Fruit fly (Drosophila melanogaster) whole organism, wandering third instar larva: ENCODE results near the gene Mst36Fa.
A peak's percentile ranks its signal among the peaks of the same experiment; 100 is the strongest.

Experiments used
- Abd-B ChIP-seq: fragments of >200 bp; optimal IDR thresholded peaks from 2 replicates; lab custom pipeline; 2017; ENCODE audit warnings: missing biosample characterization, missing genetic modification characterization
- CG32264 ChIP-seq: fragments of 200-800 bp; sonication (Bioruptor generic); optimal IDR thresholded peaks from 2 replicates; lab custom pipeline; 2016; ENCODE audit warnings: missing biosample characterization, missing genetic modification characterization
- CG9705 ChIP-seq: fragments of 200-800 bp; sonication (Bioruptor generic); optimal IDR thresholded peaks from 2 replicates; lab custom pipeline; 2018; ENCODE audit warnings: missing biosample characterization, mild to moderate bottlenecking, missing genetic modification characterization
- CrebA ChIP-seq: fragments of 200-800 bp; sonication (Bioruptor generic); optimal IDR thresholded peaks from 2 replicates; lab custom pipeline; 2016; ENCODE audit warnings: missing biosample characterization, mild to moderate bottlenecking, missing genetic modification characterization, borderline replicate concordance
- Dfd ChIP-seq: fragments of >200 bp; optimal IDR thresholded peaks from 2 replicates; lab custom pipeline; 2017; ENCODE audit warnings: missing biosample characterization, missing genetic modification characterization
- Dif ChIP-seq: fragments of 200-275, 200-300 bp; sonication (Bioruptor generic); optimal IDR thresholded peaks from 2 replicates; lab custom pipeline; 2018; ENCODE audit warnings: missing biosample characterization, missing genetic modification characterization; ENCODE audit not compliant: partially characterized antibody
- GATAd ChIP-seq: sonication (Bioruptor generic); optimal IDR thresholded peaks from 2 replicates; lab custom pipeline; 2016; ENCODE audit warnings: missing biosample characterization, missing genetic modification characterization
- HLH106 ChIP-seq: fragments of 200-800 bp; optimal IDR thresholded peaks from 3 replicates; lab custom pipeline; 2019; ENCODE audit warnings: missing biosample characterization, mild to moderate bottlenecking, missing genetic modification characterization, moderate library complexity
- Hnf4 ChIP-seq: fragments of 200-800 bp; sonication (Bioruptor generic); optimal IDR thresholded peaks from 2 replicates; lab custom pipeline; 2016; ENCODE audit warnings: missing biosample characterization, mild to moderate bottlenecking, missing genetic modification characterization
- Hr78 ChIP-seq: fragments of >200 bp; optimal IDR thresholded peaks from 2 replicates; lab custom pipeline; 2017; ENCODE audit warnings: missing biosample characterization, missing genetic modification characterization
- Hr83 ChIP-seq: fragments of 200-300 bp; sonication (Bioruptor generic); optimal IDR thresholded peaks from 2 replicates; lab custom pipeline; 2016; ENCODE audit warnings: missing biosample characterization, mild to moderate bottlenecking, missing genetic modification characterization, moderate library complexity; ENCODE audit not compliant: poor library complexity, severe bottlenecking
- Jra ChIP-seq: sonication (Bioruptor generic); optimal IDR thresholded peaks from 2 replicates; lab custom pipeline; 2016; ENCODE audit warnings: missing biosample characterization, missing genetic modification characterization
- Mio ChIP-seq: sonication (Bioruptor generic); optimal IDR thresholded peaks from 2 replicates; lab custom pipeline; 2016; ENCODE audit warnings: missing biosample characterization, missing genetic modification characterization
- Myc ChIP-seq: fragments of >200 bp; optimal IDR thresholded peaks from 2 replicates; lab custom pipeline; 2017
- N ChIP-seq: fragments of >200 bp; optimal IDR thresholded peaks from 2 replicates; lab custom pipeline; 2018; ENCODE audit warnings: missing biosample characterization, missing external identifiers, missing genetic modification characterization
- OdsH ChIP-seq: fragments of 200-800 bp; sonication (Bioruptor generic); optimal IDR thresholded peaks from 2 replicates; lab custom pipeline; 2016; ENCODE audit warnings: missing biosample characterization, mild to moderate bottlenecking, missing genetic modification characterization
- Rel ChIP-seq, 2 experiments: fragments of 200-800 bp; sonication (Bioruptor generic) in 1 of 2; optimal IDR thresholded peaks; 2 replicates in 1 of 2; 3 replicates in 1 of 2; lab custom pipeline; 2016 to 2019; ENCODE audit warnings: mild to moderate bottlenecking in 2 of 2, missing biosample characterization in 2 of 2, missing genetic modification characterization in 2 of 2, moderate library complexity in 1 of 2
- Sp1 ChIP-seq: fragments of 200-800 bp; sonication (Bioruptor generic); optimal IDR thresholded peaks from 3 replicates; lab custom pipeline; 2019; ENCODE audit warnings: missing biosample characterization, mild to moderate bottlenecking, missing genetic modification characterization, moderate library complexity
- Vsx2 ChIP-seq: fragments of 200-300, 225-300 bp; sonication (Bioruptor generic); optimal IDR thresholded peaks from 2 replicates; lab custom pipeline; 2018; ENCODE audit warnings: missing biosample characterization, missing genetic modification characterization; ENCODE audit not compliant: partially characterized antibody
- br ChIP-seq: fragments of 200-800 bp; sonication (Bioruptor generic); optimal IDR thresholded peaks from 2 replicates; lab custom pipeline; 2016; ENCODE audit warnings: missing biosample characterization, missing genetic modification characterization
- brk ChIP-seq: fragments of 200-800 bp; sonication (Bioruptor generic); optimal IDR thresholded peaks from 2 replicates; lab custom pipeline; 2016; ENCODE audit warnings: missing biosample characterization, mild to moderate bottlenecking, missing genetic modification characterization
- dl ChIP-seq, 2 experiments: fragments of 175-275, 200-275 bp in 1 of 2; fragments of 200-275 bp in 1 of 2; sonication (Bioruptor generic); optimal IDR thresholded peaks; lab custom pipeline; 2018; ENCODE audit warnings: mild to moderate bottlenecking in 2 of 2, missing biosample characterization in 2 of 2, missing genetic modification characterization in 2 of 2, moderate library complexity in 2 of 2; ENCODE audit not compliant: partially characterized antibody in 2 of 2, insufficient read depth in 1 of 2
- dmrt93B ChIP-seq: fragments of 200-800 bp; sonication (Bioruptor generic); optimal IDR thresholded peaks from 2 replicates; lab custom pipeline; 2018; ENCODE audit warnings: missing biosample characterization, mild to moderate bottlenecking, missing genetic modification characterization
- dsf ChIP-seq: sonication (Bioruptor generic); optimal IDR thresholded peaks from 2 replicates; lab custom pipeline; 2016; ENCODE audit warnings: missing biosample characterization, missing genetic modification characterization, borderline replicate concordance
- ey ChIP-seq: fragments of 200-800 bp; sonication (Bioruptor generic); optimal IDR thresholded peaks from 2 replicates; lab custom pipeline; 2016; ENCODE audit warnings: missing biosample characterization, missing genetic modification characterization
- foxo ChIP-seq, 2 experiments: fragments of 200-800 bp; sonication (Bioruptor generic); optimal IDR thresholded peaks; 2 replicates in 1 of 2; 3 replicates in 1 of 2; lab custom pipeline; 2016 to 2017; ENCODE audit warnings: missing biosample characterization in 2 of 2, missing genetic modification characterization in 2 of 2
- fru ChIP-seq: fragments of 200-800 bp; sonication (Bioruptor generic); optimal IDR thresholded peaks from 3 replicates; lab custom pipeline; 2016; ENCODE audit warnings: missing biosample characterization, mild to moderate bottlenecking, missing genetic modification characterization
- h ChIP-seq: fragments of 200-800 bp; sonication (Bioruptor generic); optimal IDR thresholded peaks from 3 replicates; lab custom pipeline; 2016; ENCODE audit warnings: missing biosample characterization, mild to moderate bottlenecking, missing genetic modification characterization
- jim ChIP-seq: fragments of 175-275, 200-325 bp; sonication (Bioruptor generic); optimal IDR thresholded peaks from 2 replicates; lab custom pipeline; 2016; ENCODE audit warnings: missing biosample characterization, mild to moderate bottlenecking, missing genetic modification characterization
- lola ChIP-seq: fragments of >200 bp; optimal IDR thresholded peaks from 2 replicates; lab custom pipeline; 2017; ENCODE audit warnings: missing biosample characterization, missing genetic modification characterization
- pan ChIP-seq: fragments of >200 bp; optimal IDR thresholded peaks from 2 replicates; lab custom pipeline; 2017
- psq ChIP-seq: fragments of 200-800 bp; sonication (Bioruptor generic); optimal IDR thresholded peaks from 3 replicates; lab custom pipeline; 2017; ENCODE audit warnings: missing biosample characterization, mild to moderate bottlenecking, missing genetic modification characterization, moderate library complexity
- rgr ChIP-seq: fragments of 200-800 bp; sonication (Bioruptor generic); optimal IDR thresholded peaks from 3 replicates; lab custom pipeline; 2016; ENCODE audit warnings: missing biosample characterization, mild to moderate bottlenecking, missing genetic modification characterization
- sage ChIP-seq: fragments of 200-800 bp; sonication (Bioruptor generic); optimal IDR thresholded peaks from 2 replicates; lab custom pipeline; 2016; ENCODE audit warnings: missing biosample characterization, mild to moderate bottlenecking, missing genetic modification characterization
- sv ChIP-seq: fragments of 200-800 bp; sonication (Bioruptor generic); optimal IDR thresholded peaks from 3 replicates; lab custom pipeline; 2016; ENCODE audit warnings: missing biosample characterization, missing genetic modification characterization
- tai ChIP-seq: sonication (Bioruptor generic); optimal IDR thresholded peaks from 2 replicates; lab custom pipeline; 2016; ENCODE audit warnings: missing biosample characterization, missing genetic modification characterization
- usp ChIP-seq: fragments of >200 bp; optimal IDR thresholded peaks from 2 replicates; lab custom pipeline; 2017; ENCODE audit warnings: missing biosample characterization, missing genetic modification characterization
- woc ChIP-seq: sonication (Bioruptor generic); optimal IDR thresholded peaks from 2 replicates; lab custom pipeline; 2016; ENCODE audit warnings: missing biosample characterization, mild to moderate bottlenecking, missing genetic modification characterization

Gene Mst36Fa

dm6 chr2L:18695404-18695804 is 18.6 kb upstream of the Mst36Fa start, which contains the start of the genes CG10383 and CG10338 (continued):
- TF ChIP-seq lola (GFP tag; lab: Kevin White, UChicago) (peak; percentile 58), CrebA (no peak), GATAd (peak; percentile 90), Dfd (GFP tag; lab: Kevin White, UChicago) (no peak)

- peak; percentile 33 for TF ChIP-seq fru (GFP tag; lab: Kevin White, UChicago)
- TF ChIP-seq GATAd = no peak
- peak in 1 of 2 experiments; percentile 21 for TF ChIP-seq foxo (GFP tag; optimal IDR thresholded peaks at IDR 0.05; lab: Kevin White, UChicago)
- TF ChIP-seq psq (GFP tag; lab: Kevin White, UChicago) = no peak
- TF ChIP-seq Jra (GFP tag; lab: Kevin White, UChicago) = peak; percentile 3
- no peak for TF ChIP-seq Rel (GFP tag; optimal IDR thresholded peaks at IDR 0.05; lab: Kevin White, UChicago)
- TF ChIP-seq Rel (tag; optimal IDR thresholded peaks at IDR 0.05; lab: Kevin White, UChicago) = no peak
- TF ChIP-seq usp (GFP tag; lab: Kevin White, UChicago) = no peak
- peak; percentile 13 for TF ChIP-seq rgr
- no peak for TF ChIP-seq CG9705 (GFP tag; lab: Kevin White, UChicago)
- no peak for TF ChIP-seq Hr78 (GFP tag; lab: Kevin White, UChicago)
- TF ChIP-seq CG32264 (GFP tag; lab: Kevin White, UChicago) = no peak
- TF ChIP-seq Hnf4 (GFP tag; lab: Kevin White, UChicago) = peak; percentile 8
- TF ChIP-seq h = peak; percentile 9
- TF ChIP-seq ey (GFP tag; lab: Kevin White, UChicago) = peak; percentile 15
- TF ChIP-seq dmrt93B (GFP tag; lab: Kevin White, UChicago) = no peak
These were observed 17.9 kb upstream of the Mst36Fa start for dm6 chr2L:18694724-18695105.

dm6 chr2L:18693877-18694723 is 17.3 kb upstream of the Mst36Fa start:
- TF ChIP-seq h (peak; percentile 57), fru (GFP tag; lab: Kevin White, UChicago) (peak; percentile 45), usp (GFP tag; lab: Kevin White, UChicago) (no peak), Hr78 (GFP tag; lab: Kevin White, UChicago) (no peak), jim (GFP tag; lab: Kevin White, UChicago) (no peak), woc (peak; percentile 57), rgr (peak; percentile 61), OdsH (peak; percentile 59), Myc (lab: Kevin White, UChicago) (no peak), HLH106 (tag; lab: Kevin White, UChicago) (no peak), dsf (GFP tag; lab: Kevin White, UChicago) (no peak), CrebA (no peak), pan (lab: Kevin White, UChicago) (no peak), GATAd (no peak), dmrt93B (GFP tag; lab: Kevin White, UChicago) (no peak), tai (GFP tag; lab: Kevin White, UChicago) (no peak), CG9705 (GFP tag; lab: Kevin White, UChicago) (no peak), Sp1 (GFP tag; lab: Kevin White, UChicago) (peak; percentile 14), sage (GFP tag; lab: Kevin White, UChicago) (no peak), br (peak; percentile 70), Mio (GFP tag; lab: Kevin White, UChicago) (no peak), N (GFP tag; lab: Kevin White, UChicago) (no peak), Jra (GFP tag; lab: Kevin White, UChicago) (no peak), brk (GFP tag; lab: Kevin White, UChicago) (no peak), lola (GFP tag; lab: Kevin White, UChicago) (no peak), Dfd (GFP tag; lab: Kevin White, UChicago) (no peak), sv (GFP tag; lab: Kevin White, UChicago) (no peak), dl (GFP tag; optimal IDR thresholded peaks at IDR 0.05; lab: Kevin White, UChicago; ENCODE audit: insufficient read depth in 1 of 2, partially characterized antibody in 2 of 2) (no peak), psq (GFP tag; lab: Kevin White, UChicago) (peak; percentile 79), foxo (GFP tag; optimal IDR thresholded peaks at IDR 0.05; lab: Kevin White, UChicago) (peak in 1 of 2 experiments; percentile 66), Hr83 (GFP tag; lab: Kevin White, UChicago) (peak; percentile 63), Dif (GFP tag; lab: Kevin White, UChicago) (no peak), CG32264 (GFP tag; lab: Kevin White, UChicago) (no peak), Rel (GFP tag; optimal IDR thresholded peaks at IDR 0.05; lab: Kevin White, UChicago) (no peak), Rel (tag; optimal IDR thresholded peaks at IDR 0.05; lab: Kevin White, UChicago) (peak; percentile 6), ey (GFP tag; lab: Kevin White, UChicago) (peak; percentile 32), Hnf4 (GFP tag; lab: Kevin White, UChicago) (no peak), Vsx2 (GFP tag; lab: Kevin White, UChicago) (no peak), Abd-B (GFP tag; lab: Kevin White, UChicago) (no peak)
